Worm (Caenorhabditis elegans): Measurements from ENCODE around the gene frpr-14.

The frpr-14 gene

ce11 chrII:602969-603368 lies 47.8 kb upstream of the frpr-14 start:
- TF ChIP-seq unc-86 (tag; optimal IDR thresholded peaks at IDR 0.05), result no peak
- TF ChIP-seq ceh-34 (tag; optimal IDR thresholded peaks at IDR 0.05), result no peak
- no peak for TF ChIP-seq ceh-6 (GFP tag; optimal IDR thresholded peaks at IDR 0.05)
- TF ChIP-seq syd-9 (tag; optimal IDR thresholded peaks at IDR 0.05), result no peak
- no peak for TF ChIP-seq ceh-14 (tag; optimal IDR thresholded peaks at IDR 0.05)
- no peak for TF ChIP-seq mec-3 (tag; optimal IDR thresholded peaks at IDR 0.05; ENCODE audit: borderline replicate concordance)
- TF ChIP-seq nfya-1 (tag; optimal IDR thresholded peaks at IDR 0.05), result peak; percentile 57
- peak; percentile 39 for TF ChIP-seq tbx-2 (tag; optimal IDR thresholded peaks at IDR 0.05)
- TF ChIP-seq che-1 (tag; optimal IDR thresholded peaks at IDR 0.05), result no peak
- no peak for TF ChIP-seq fkh-10 (GFP tag; optimal IDR thresholded peaks at IDR 0.05)
- peak; percentile 38 for TF ChIP-seq ceh-31 (tag; optimal IDR thresholded peaks at IDR 0.05)
- TF ChIP-seq unc-55 (GFP tag; optimal IDR thresholded peaks at IDR 0.05), result peak; percentile 98
- TF ChIP-seq ahr-1 (tag; optimal IDR thresholded peaks at IDR 0.05), result no peak
- no peak for TF ChIP-seq elt-4 (tag; optimal IDR thresholded peaks at IDR 0.05)
- TF ChIP-seq ceh-24 (tag; optimal IDR thresholded peaks at IDR 0.05), result no peak
- TF ChIP-seq sox-4 (tag; optimal IDR thresholded peaks at IDR 0.05), result no peak
- TF ChIP-seq ceh-22 (tag; optimal IDR thresholded peaks at IDR 0.05), result no peak
- TF ChIP-seq ceh-18 (tag; optimal IDR thresholded peaks at IDR 0.05), result peak; percentile 33
- peak; percentile 13 for TF ChIP-seq rnt-1 (tag; optimal IDR thresholded peaks at IDR 0.05)
- peak; percentile 2 for TF ChIP-seq unc-42 (tag; optimal IDR thresholded peaks at IDR 0.05)
- no peak for TF ChIP-seq sox-2 (GFP tag; IDR thresholded peaks at IDR 0.05)
- no peak for TF ChIP-seq nhr-11 (tag; optimal IDR thresholded peaks at IDR 0.05)
- TF ChIP-seq tbx-7 (tag; optimal IDR thresholded peaks at IDR 0.05), result no peak
- TF ChIP-seq sdc-2 (tag; optimal IDR thresholded peaks at IDR 0.05), result no peak
- TF ChIP-seq F13H6.1 (tag; optimal IDR thresholded peaks at IDR 0.05), result no peak
- TF ChIP-seq ceh-45 (GFP tag; IDR thresholded peaks at IDR 0.05), result no peak
- TF ChIP-seq npax-4 (tag; optimal IDR thresholded peaks at IDR 0.05), result no peak
- TF ChIP-seq eyg-1 (tag; optimal IDR thresholded peaks at IDR 0.05), result no peak
- TF ChIP-seq hlh-30 (tag; optimal IDR thresholded peaks at IDR 0.05; ENCODE audit: insufficient read depth), result peak; percentile 86
- TF ChIP-seq fkh-6 (tag; optimal IDR thresholded peaks at IDR 0.05), result no peak

- no peak for TF ChIP-seq ceh-24 (tag; optimal IDR thresholded peaks at IDR 0.05)
- no peak for TF ChIP-seq ztf-16 (tag; optimal IDR thresholded peaks at IDR 0.05)
- TF ChIP-seq hlh-15 (tag; optimal IDR thresholded peaks at IDR 0.05), result no peak
- no peak for TF ChIP-seq nfya-1 (tag; optimal IDR thresholded peaks at IDR 0.05)
- TF ChIP-seq ceh-18 (tag; optimal IDR thresholded peaks at IDR 0.05), result no peak
- no peak for TF ChIP-seq pha-4 (tag; optimal IDR thresholded peaks at IDR 0.05)
- TF ChIP-seq C08G9.2 (tag; optimal IDR thresholded peaks at IDR 0.05), result no peak
- no peak for TF ChIP-seq sox-4 (tag; optimal IDR thresholded peaks at IDR 0.05)
- no peak for TF ChIP-seq tbx-2 (tag; optimal IDR thresholded peaks at IDR 0.05)
- TF ChIP-seq elt-2 (tag; optimal IDR thresholded peaks at IDR 0.05), result no peak
- no peak for TF ChIP-seq syd-9 (tag; optimal IDR thresholded peaks at IDR 0.05)
- TF ChIP-seq lim-6 (tag; optimal IDR thresholded peaks at IDR 0.05), result no peak
- no peak for TF ChIP-seq nhr-232 (tag; optimal IDR thresholded peaks at IDR 0.05)
- TF ChIP-seq hlh-13 (GFP tag; optimal IDR thresholded peaks at IDR 0.05), result no peak
- no peak for TF ChIP-seq ahr-1 (tag; optimal IDR thresholded peaks at IDR 0.05)
- TF ChIP-seq ceh-45 (GFP tag; IDR thresholded peaks at IDR 0.05), result no peak
- TF ChIP-seq ets-4 (tag; optimal IDR thresholded peaks at IDR 0.05), result no peak
- no peak for TF ChIP-seq ref-2 (tag; optimal IDR thresholded peaks at IDR 0.05)
- no peak for TF ChIP-seq C38D4.7 (GFP tag; optimal IDR thresholded peaks at IDR 0.05)
These were observed 45.5 kb upstream of the frpr-14 start, which contains the start of gene W04H10.2 for ce11 chrII:605267-605666. Gene W04H10.2, plus strand, starts transcription at chrII:605567.

- TF ChIP-seq rnt-1 (tag; optimal IDR thresholded peaks at IDR 0.05), result no peak
- TF ChIP-seq syd-9 (tag; optimal IDR thresholded peaks at IDR 0.05), result no peak
- TF ChIP-seq pha-4 (tag; optimal IDR thresholded peaks at IDR 0.05), result no peak
- TF ChIP-seq sox-2 (GFP tag; IDR thresholded peaks at IDR 0.05), result no peak
- TF ChIP-seq lim-6 (tag; optimal IDR thresholded peaks at IDR 0.05), result no peak
- no peak for TF ChIP-seq fkh-10 (GFP tag; optimal IDR thresholded peaks at IDR 0.05)
These were observed 44.7 kb upstream of the frpr-14 start, which contains the start of gene W04H10.5 for ce11 chrII:606033-606432. Gene W04H10.5, plus strand, starts transcription at chrII:606333.
